Fruit fly (Drosophila melanogaster): ENCODE measurements around the gene CG9981.

Gene CG9981

DNA sequence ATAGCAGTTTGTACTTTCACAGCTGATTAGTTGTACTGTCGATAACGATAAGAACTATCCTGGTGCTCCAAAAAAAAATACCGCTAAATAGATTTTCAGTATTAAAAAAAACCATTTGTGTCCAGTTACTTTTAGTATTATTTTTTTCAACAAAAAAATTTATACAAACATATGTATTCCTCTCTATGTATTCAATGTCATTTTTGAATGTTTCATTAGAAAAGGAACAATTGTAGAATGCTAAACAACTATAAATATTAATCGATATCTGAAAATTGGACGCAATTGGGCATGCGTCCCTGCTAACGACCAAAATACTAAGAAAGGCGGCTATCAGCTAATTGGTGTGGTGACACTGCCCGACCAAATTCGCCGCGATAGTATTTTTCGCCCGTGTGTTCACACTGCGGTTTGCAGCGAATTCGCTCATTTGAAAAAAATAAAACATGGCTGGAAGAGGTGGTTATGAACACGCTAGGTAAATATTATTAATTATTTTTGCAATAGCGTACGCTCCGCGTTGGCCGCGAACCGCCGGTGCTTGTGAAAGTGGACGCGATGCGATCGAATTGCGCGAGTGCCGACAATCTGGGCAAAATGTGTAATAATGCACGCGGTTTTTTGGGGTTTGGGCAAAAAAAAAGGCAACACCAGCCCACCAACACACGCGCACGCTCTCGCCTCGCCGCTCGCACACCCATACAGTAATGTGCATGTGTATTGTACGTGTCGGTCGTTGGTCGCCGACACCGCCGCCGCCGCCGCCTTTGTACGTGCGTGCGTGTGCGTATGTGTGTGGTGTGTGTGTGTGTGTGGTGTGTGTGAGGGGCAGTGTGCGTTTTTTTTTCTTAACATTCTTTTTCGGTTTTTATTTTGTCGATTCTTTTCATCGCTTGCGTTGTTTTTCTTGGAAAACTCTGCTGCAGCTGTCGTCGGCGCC, 43.6 kb upstream of the CG9981 start, which contains the start of the genes CG34015 and eIF4H1 (continued):
- TF ChIP-seq HLH4C (GFP tag; IDR thresholded peaks at IDR 0.05; ENCODE audit: partially characterized antibody) (peak; percentile 49; the same call in 2 of the 3 replicates), Meics (GFP tag; optimal IDR thresholded peaks at IDR 0.05) (no peak), hth (optimal IDR thresholded peaks at IDR 0.05) (no peak), CG12071 (GFP tag; optimal IDR thresholded peaks at IDR 0.05) (no peak), CG10543 (GFP tag; optimal IDR thresholded peaks at IDR 0.05) (no peak), CG10565 (GFP tag; optimal IDR thresholded peaks at IDR 0.05) (no peak), caup (GFP tag; optimal IDR thresholded peaks at IDR 0.05; ENCODE audit: severe bottlenecking) (no peak), Antp (GFP tag; optimal IDR thresholded peaks at IDR 0.05) (no peak), hb (GFP tag; IDR thresholded peaks at IDR 0.05; ENCODE audit: partially characterized antibody) (no peak), Aef1 (GFP tag; IDR thresholded peaks at IDR 0.05) (no peak), knrl (GFP tag; IDR thresholded peaks at IDR 0.05; ENCODE audit: partially characterized antibody) (peak; percentile 65), Fer1 (GFP tag; optimal IDR thresholded peaks at IDR 0.05) (peak; percentile 32), CG4820 (GFP tag; optimal IDR thresholded peaks at IDR 0.05) (no peak), Vsx1 (GFP tag; optimal IDR thresholded peaks at IDR 0.05) (no peak), CG12744 (GFP tag; optimal IDR thresholded peaks at IDR 0.05) (no peak), CoRest (tag; optimal IDR thresholded peaks at IDR 0.05) (peak; percentile 24), Hr3 (GFP tag; optimal IDR thresholded peaks at IDR 0.05) (no peak), sqz (GFP tag; optimal IDR thresholded peaks at IDR 0.05) (peak; percentile 97), CG3838 (GFP tag; optimal IDR thresholded peaks at IDR 0.05) (no peak), crc (GFP tag; optimal IDR thresholded peaks at IDR 0.05) (no peak), CG7745 (tag; optimal IDR thresholded peaks at IDR 0.05) (no peak), Usf (GFP tag; optimal IDR thresholded peaks at IDR 0.05) (no peak), CG9817 (tag; optimal IDR thresholded peaks at IDR 0.05) (no peak), CG12219 (GFP tag; optimal IDR thresholded peaks at IDR 0.05) (no peak), CG12942 (GFP tag; optimal IDR thresholded peaks at IDR 0.05) (no peak), Side (GFP tag; optimal IDR thresholded peaks at IDR 0.05) (no peak), HHEX (GFP tag; optimal IDR thresholded peaks at IDR 0.05) (no peak), Hmr (GFP tag; optimal IDR thresholded peaks at IDR 0.05) (no peak), CG15269 (tag; optimal IDR thresholded peaks at IDR 0.05) (no peak), BEAF-32 (GFP tag; optimal IDR thresholded peaks at IDR 0.05) (peak; percentile 85), ase (GFP tag; IDR thresholded peaks at IDR 0.05) (no peak), Dbx (GFP tag; IDR thresholded peaks at IDR 0.05) (no peak), ranshi (GFP tag; IDR thresholded peaks at IDR 0.05) (no peak), jumu (GFP tag; optimal IDR thresholded peaks at IDR 0.05) (no peak), phol (tag; optimal IDR thresholded peaks at IDR 0.05) (peak; percentile 68), CG15601 (tag; optimal IDR thresholded peaks at IDR 0.05) (peak; percentile 50), rib (GFP tag; IDR thresholded peaks at IDR 0.05) (no peak; the same call in 1 of the 2 replicates), vvl (GFP tag; IDR thresholded peaks at IDR 0.05) (no peak), CG6689 (GFP tag; IDR thresholded peaks at IDR 0.05) (no peak), gcm (GFP tag; optimal IDR thresholded peaks at IDR 0.05) (no peak), CG12299 (tag; optimal IDR thresholded peaks at IDR 0.05) (no peak), lbe (GFP tag; optimal IDR thresholded peaks at IDR 0.05) (peak; percentile 29), sisA (GFP tag; IDR thresholded peaks at IDR 0.05) (no peak), Lpt (GFP tag; optimal IDR thresholded peaks at IDR 0.05) (no peak), CG14965 (GFP tag; optimal IDR thresholded peaks at IDR 0.05; ENCODE audit: borderline replicate concordance) (no peak), fd102C (GFP tag; optimal IDR thresholded peaks at IDR 0.05) (no peak), Nf-YC (tag; optimal IDR thresholded peaks at IDR 0.05) (peak; percentile 10), Gug (GFP tag; IDR thresholded peaks at IDR 0.05) (no peak), Myb (GFP tag; optimal IDR thresholded peaks at IDR 0.05) (no peak)
